Fruit fly (Drosophila melanogaster) whole organism, embryonic: Measurements from ENCODE around the gene CG14450.

Experiments
- Adf1 ChIP-seq: fragments of 200-800 bp; sonication (Bioruptor generic); IDR thresholded peaks from 2 replicates; pipeline ENCODE4 v1.3.6; 2022; ENCODE audit warnings: missing biosample characterization, missing genetic modification characterization
- Asciz ChIP-seq: fragments of 200-800 bp; sonication (Bioruptor generic); optimal IDR thresholded peaks from 2 replicates; lab custom pipeline; 2017; ENCODE audit warnings: missing biosample characterization, mild to moderate bottlenecking, missing genetic modification characterization, missing genetic modification reagents
- Blimp-1 ChIP-seq: fragments of 200-800 bp; sonication (Bioruptor generic); optimal IDR thresholded peaks from 3 replicates; lab custom pipeline; 2018; ENCODE audit warnings: missing biosample characterization, missing genetic modification characterization, mild to moderate bottlenecking, moderate library complexity, missing genetic modification reagents
- CG10267 ChIP-seq: fragments of 200-800 bp; sonication (Bioruptor generic); optimal IDR thresholded peaks from 2 replicates; lab custom pipeline; 2018; ENCODE audit warnings: missing biosample characterization, mild to moderate bottlenecking, missing genetic modification characterization, moderate library complexity
- CG13287 ChIP-seq: fragments of 200-800 bp; sonication (Bioruptor generic); IDR thresholded peaks from 2 replicates; pipeline ENCODE4 v1.3.6; 2022; ENCODE audit warnings: missing biosample characterization, missing genetic modification characterization; ENCODE audit not compliant: partially characterized antibody
- CG16863 ChIP-seq: fragments of 200-800 bp; sonication (Bioruptor generic); optimal IDR thresholded peaks from 3 replicates; lab custom pipeline; 2016; ENCODE audit warnings: missing biosample characterization, missing genetic modification characterization
- CG17385 ChIP-seq: fragments of 200-800 bp; sonication (Bioruptor generic); optimal IDR thresholded peaks from 3 replicates; lab custom pipeline; 2018; ENCODE audit warnings: missing biosample characterization, mild to moderate bottlenecking, missing genetic modification characterization
- CG1832 ChIP-seq: fragments of 200-800 bp; sonication (Bioruptor generic); optimal IDR thresholded peaks from 2 replicates; lab custom pipeline; 2017; ENCODE audit warnings: missing biosample characterization, mild to moderate bottlenecking, missing genetic modification characterization, inconsistent platforms
- CG2199 ChIP-seq: fragments of 200-800 bp; sonication (Bioruptor generic); IDR thresholded peaks from 3 replicates; pipeline ENCODE4 v1.3.6; 2022; ENCODE audit warnings: missing biosample characterization, missing genetic modification characterization
- CG2712 ChIP-seq: fragments of 200-800 bp; optimal IDR thresholded peaks from 3 replicates; lab custom pipeline; 2019; ENCODE audit warnings: missing biosample characterization, mild to moderate bottlenecking, missing genetic modification characterization, moderate library complexity
- CG2889 ChIP-seq: fragments of 200-800 bp; sonication (Bioruptor generic); IDR thresholded peaks from 3 replicates; pipeline ENCODE4 v1.3.6; 2022; ENCODE audit warnings: missing biosample characterization, missing genetic modification characterization
- CG3065 ChIP-seq: fragments of 200-800 bp; sonication (Bioruptor generic); optimal IDR thresholded peaks from 2 replicates; lab custom pipeline; 2016; ENCODE audit warnings: missing biosample characterization, missing genetic modification characterization
- Dll ChIP-seq: fragments of 200-800 bp; sonication (Bioruptor generic); IDR thresholded peaks from 4 replicates; pipeline ENCODE4 v1.3.6; 2022; ENCODE audit warnings: missing biosample characterization, missing genetic modification characterization; ENCODE audit not compliant: partially characterized antibody
- MBD-R2 ChIP-seq: fragments of 200-800 bp; sonication (Bioruptor generic); IDR thresholded peaks from 2 replicates; pipeline ENCODE4 v1.3.6; 2022; ENCODE audit warnings: missing biosample characterization, missing genetic modification characterization
- Med ChIP-seq: fragments of 200-800 bp; sonication (Bioruptor generic); peaks from one replicate; lab custom pipeline; 2016; ENCODE audit warnings: missing biosample characterization, missing genetic modification characterization, mild to moderate bottlenecking, inconsistent platforms, moderate library complexity
- Nf-YB ChIP-seq: fragments of 200-800 bp; sonication (Bioruptor generic); optimal IDR thresholded peaks from 3 replicates; lab custom pipeline; 2019; ENCODE audit warnings: missing biosample characterization, mild to moderate bottlenecking, missing genetic modification characterization, moderate library complexity
- Nf-YC ChIP-seq: fragments of 200-800 bp; optimal IDR thresholded peaks from 3 replicates; lab custom pipeline; 2019; ENCODE audit warnings: missing biosample characterization, mild to moderate bottlenecking, missing genetic modification characterization, moderate library complexity
- NfI ChIP-seq: fragments of 200-800 bp; sonication (Bioruptor generic); optimal IDR thresholded peaks from 3 replicates; lab custom pipeline; 2018; ENCODE audit warnings: missing biosample characterization, mild to moderate bottlenecking, missing genetic modification characterization, moderate library complexity
- Oli ChIP-seq: fragments of 200-800 bp; sonication (Bioruptor generic); optimal IDR thresholded peaks from 2 replicates; lab custom pipeline; 2018; ENCODE audit warnings: missing biosample characterization, mild to moderate bottlenecking, missing genetic modification characterization, moderate library complexity
- Trl ChIP-seq, 3 experiments: fragments of >200 bp in 2 of 3; fragments of 200-800 bp in 1 of 3; sonication (Bioruptor generic) in 1 of 3; optimal IDR thresholded peaks; 2 replicates in 1 of 3; 3 replicates in 2 of 3; lab custom pipeline; 2016 to 2017; ENCODE audit warnings: missing biosample characterization in 1 of 3, missing genetic modification characterization in 1 of 3
- ab ChIP-seq: fragments of 200-800 bp; sonication (Bioruptor generic); optimal IDR thresholded peaks from 2 replicates; lab custom pipeline; 2016; ENCODE audit warnings: missing biosample characterization, missing genetic modification characterization
- cad ChIP-seq: fragments of >200 bp; optimal IDR thresholded peaks from 2 replicates; lab custom pipeline; 2017; ENCODE audit warnings: missing biosample characterization, missing genetic modification characterization
- cg ChIP-seq: fragments of 200-800 bp; sonication (Bioruptor generic); optimal IDR thresholded peaks from 3 replicates; lab custom pipeline; 2019; ENCODE audit warnings: missing biosample characterization, mild to moderate bottlenecking, missing genetic modification characterization, moderate library complexity
- dan ChIP-seq: fragments of 200-800 bp; sonication (Bioruptor generic); IDR thresholded peaks from 2 replicates; pipeline ENCODE4 v1.3.6; 2022; ENCODE audit warnings: missing biosample characterization, missing genetic modification characterization
- ewg ChIP-seq: fragments of 200-800 bp; sonication (Bioruptor generic); optimal IDR thresholded peaks from 3 replicates; lab custom pipeline; 2017; ENCODE audit warnings: mild to moderate bottlenecking, missing biosample characterization, missing genetic modification reagents, missing genetic modification characterization
- fd96Cb ChIP-seq: fragments of 200-800 bp; sonication (Bioruptor generic); optimal IDR thresholded peaks from 2 replicates; lab custom pipeline; 2018; ENCODE audit warnings: missing biosample characterization, mild to moderate bottlenecking, missing genetic modification characterization, moderate library complexity
- otp ChIP-seq: fragments of 200-800 bp; sonication (Bioruptor generic); IDR thresholded peaks from 3 replicates; pipeline ENCODE4, ENCODE4 v1.3.6; 2022; ENCODE audit warnings: missing biosample characterization, missing genetic modification characterization
- peb ChIP-seq: fragments of 200-800 bp; sonication (Bioruptor generic); IDR thresholded peaks from 2 replicates; pipeline ENCODE4 v1.3.6; 2022; ENCODE audit warnings: missing biosample characterization, missing genetic modification characterization
- phol ChIP-seq: fragments of 200-800 bp; sonication (Bioruptor generic); optimal IDR thresholded peaks from 3 replicates; lab custom pipeline; 2018; ENCODE audit warnings: missing biosample characterization, mild to moderate bottlenecking, missing genetic modification characterization, moderate library complexity
- pros ChIP-seq: fragments of 200-800 bp; sonication (Bioruptor generic); optimal IDR thresholded peaks from 3 replicates; lab custom pipeline; 2019; ENCODE audit warnings: missing biosample characterization, mild to moderate bottlenecking, missing genetic modification characterization, moderate library complexity
- sd ChIP-seq: fragments of 200-800 bp; sonication (Bioruptor generic); optimal IDR thresholded peaks from 3 replicates; lab custom pipeline; 2018; ENCODE audit warnings: missing biosample characterization, mild to moderate bottlenecking, missing genetic modification characterization, moderate library complexity
- sens ChIP-seq: fragments of 200-800 bp; sonication (Bioruptor generic); peaks from one replicate; lab custom pipeline; 2016; ENCODE audit warnings: missing biosample characterization, missing genetic modification characterization
- seq ChIP-seq: fragments of 200-800 bp; sonication (Bioruptor generic); IDR thresholded peaks from 2 replicates; pipeline ENCODE4 v1.3.6; 2022; ENCODE audit warnings: missing biosample characterization, missing genetic modification characterization
- ssp ChIP-seq: fragments of 200-800 bp; sonication (Bioruptor generic); IDR thresholded peaks from 2 replicates; pipeline ENCODE4 v1.3.6; 2022; ENCODE audit warnings: missing biosample characterization, missing genetic modification characterization
- stwl ChIP-seq: fragments of 200-800 bp; sonication (Bioruptor generic); optimal IDR thresholded peaks from 3 replicates; lab custom pipeline; 2018; ENCODE audit warnings: missing biosample characterization, mild to moderate bottlenecking, missing genetic modification characterization, moderate library complexity
- tll ChIP-seq, 2 experiments: fragments of 200-800 bp in 1 of 2; fragments of >200 bp in 1 of 2; sonication (Bioruptor generic) in 1 of 2; optimal IDR thresholded peaks; 2 replicates each; lab custom pipeline; 2017 to 2019; ENCODE audit warnings: missing biosample characterization in 2 of 2, missing genetic modification characterization in 2 of 2, mild to moderate bottlenecking in 1 of 2, moderate library complexity in 1 of 2
- trh ChIP-seq: fragments of 200-800 bp; sonication (Bioruptor generic); optimal IDR thresholded peaks from 2 replicates; lab custom pipeline; 2016; ENCODE audit warnings: missing biosample characterization, missing genetic modification characterization
- twi ChIP-seq: fragments of 200-800 bp; optimal IDR thresholded peaks from 2 replicates; lab custom pipeline; 2019; ENCODE audit warnings: missing biosample characterization, mild to moderate bottlenecking, missing genetic modification characterization, moderate library complexity

The CG14450 gene

DNA sequence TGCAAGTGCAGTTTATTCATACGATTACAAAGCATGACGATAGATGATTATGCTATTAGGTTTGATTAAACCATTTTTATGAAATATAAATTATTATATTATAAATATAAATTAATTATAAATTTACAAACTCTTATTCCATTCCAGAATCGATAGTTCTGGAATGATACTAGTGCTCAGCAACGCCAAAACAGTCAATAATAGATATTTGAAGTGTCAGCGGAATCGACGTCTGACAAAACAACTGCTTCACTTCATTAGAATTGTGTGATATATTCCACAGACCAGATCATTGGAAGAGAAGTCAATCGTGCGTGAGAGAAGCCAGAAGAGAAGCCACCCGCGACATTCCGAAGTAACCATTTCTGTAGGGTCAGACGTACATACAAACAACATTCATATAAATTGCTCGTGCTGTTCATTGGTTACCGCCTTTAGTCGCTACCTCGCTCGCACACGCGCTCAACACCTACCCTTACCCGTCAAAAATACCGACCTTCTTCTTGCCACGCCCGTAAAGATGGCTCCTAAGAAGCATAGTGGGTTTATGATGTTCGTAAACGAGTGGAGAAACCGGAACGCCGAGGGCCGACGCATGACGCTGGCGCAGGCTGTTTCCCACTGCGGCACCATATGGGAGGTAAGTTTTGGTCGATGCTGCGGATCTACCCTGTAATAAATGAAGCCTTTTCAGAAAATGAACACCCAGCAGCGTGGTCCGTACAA lies 3.4 kb downstream of the CG14450 start (continued):
- TF ChIP-seq CG2889 (GFP tag; lab: Robert Waterston, UW) = no peak
- TF ChIP-seq CG17385 = no peak
- peak; percentile 96 for TF ChIP-seq Nf-YC
- peak; percentile 58 for TF ChIP-seq CG10267 (tag; lab: Kevin White, UChicago)
- no peak for TF ChIP-seq CG16863 (GFP tag; lab: Kevin White, UChicago)
- peak in 1 of 2 experiments; percentile 59 for TF ChIP-seq tll (GFP tag; optimal IDR thresholded peaks at IDR 0.05; lab: Kevin White, UChicago)
- TF ChIP-seq cg (GFP tag; lab: Kevin White, UChicago) = peak; percentile 2
- peak; percentile 19 to 28 for TF ChIP-seq Trl (optimal IDR thresholded peaks at IDR 0.05; lab: Kevin White, UChicago)
- TF ChIP-seq Trl (GFP tag; optimal IDR thresholded peaks at IDR 0.05; lab: Kevin White, UChicago) = no peak
- no peak for TF ChIP-seq peb (GFP tag; lab: Robert Waterston, UW)
- 0 out of 2 replicates have a peak, but pooled peaks have one; percentile 27 for TF ChIP-seq Adf1
- peak; percentile 59 for TF ChIP-seq stwl (tag; lab: Kevin White, UChicago)
- TF ChIP-seq NfI = no peak
- peak; percentile 25 for TF ChIP-seq phol (tag; lab: Kevin White, UChicago)
- TF ChIP-seq Med (GFP tag; lab: Kevin White, UChicago) = peak; percentile 70
- no peak for TF ChIP-seq Asciz (GFP tag; lab: Kevin White, UChicago)
- TF ChIP-seq Nf-YB (GFP tag; lab: Kevin White, UChicago) = peak; percentile 97
- no peak for TF ChIP-seq sens (GFP tag; lab: Kevin White, UChicago)
- TF ChIP-seq Dll (GFP tag; lab: Robert Waterston, UW) = 0 out of 4 replicates have a peak, but pooled peaks have one; percentile 27
- peak; percentile 90 for TF ChIP-seq pros (GFP tag; lab: Kevin White, UChicago)
- peak; percentile 59; the same call in 1 of the 2 replicates for TF ChIP-seq seq (GFP tag; lab: Robert Waterston, UW)
- no peak for TF ChIP-seq dan (GFP tag; lab: Robert Waterston, UW)
- TF ChIP-seq ewg (GFP tag; lab: Kevin White, UChicago) = peak; percentile 13
- peak; percentile 40 for TF ChIP-seq CG3065 (GFP tag; lab: Kevin White, UChicago)
- TF ChIP-seq CG1832 (GFP tag; lab: Kevin White, UChicago) = peak; percentile 30
- peak; percentile 38 for TF ChIP-seq ssp (GFP tag; lab: Robert Waterston, UW)
- peak; percentile 36 for TF ChIP-seq CG13287 (GFP tag; lab: Robert Waterston, UW)
- TF ChIP-seq cad (GFP tag; lab: Kevin White, UChicago) = peak; percentile 81
- no peak for TF ChIP-seq fd96Cb
- TF ChIP-seq Blimp-1 (GFP tag; lab: Kevin White, UChicago) = no peak
- TF ChIP-seq sd = peak; percentile 81
- TF ChIP-seq CG2712 = peak; percentile 1
- TF ChIP-seq MBD-R2 (GFP tag; lab: Robert Waterston, UW) = no peak; the same call in 1 of the 2 replicates
- peak; percentile 87 for TF ChIP-seq twi (tag; lab: Kevin White, UChicago)
- TF ChIP-seq otp (GFP tag; lab: Robert Waterston, UW) = no peak

DNA sequence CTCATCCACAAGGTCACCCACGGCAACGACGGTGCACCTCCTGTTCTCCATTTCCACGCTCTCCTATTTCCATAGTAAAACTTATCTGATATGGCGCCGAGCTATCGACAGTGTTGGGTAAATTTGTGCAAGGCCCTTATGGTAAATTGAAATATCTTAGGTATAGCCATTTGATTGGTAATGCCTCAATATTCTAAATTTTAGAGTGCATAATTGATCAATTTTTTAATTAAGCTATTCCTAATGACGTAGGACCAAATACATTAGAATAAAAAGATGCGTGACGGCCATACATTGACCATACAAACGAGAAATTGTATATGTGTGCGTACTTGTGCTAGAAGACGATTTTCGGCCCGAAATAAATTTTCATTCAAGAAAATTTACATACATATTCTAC lies 5.6 kb downstream of the CG14450 start, which contains the start of gene CG14451:
Gene CG14451 (minus strand): TSS at position 101 of the 400 bp plus-strand sequence.
- TF ChIP-seq trh (GFP tag; lab: Kevin White, UChicago) = no peak
- peak; percentile 12 for TF ChIP-seq CG10267 (tag; lab: Kevin White, UChicago)
- 0 out of 3 replicates have a peak, but pooled peaks have one; percentile 41 for TF ChIP-seq CG2199 (GFP tag; lab: Robert Waterston, UW)
- TF ChIP-seq CG1832 (GFP tag; lab: Kevin White, UChicago) = no peak
- peak; percentile 67 for TF ChIP-seq stwl (tag; lab: Kevin White, UChicago)
- TF ChIP-seq Oli = no peak
- no peak for TF ChIP-seq ab (GFP tag; lab: Kevin White, UChicago)
- TF ChIP-seq, all 482 proteins: peak for 3
